Fruit fly (Drosophila melanogaster): Measurements from ENCODE around the gene CG5116.
A peak's percentile ranks its signal among the peaks of the same experiment; 100 is the strongest.

CG5116 gene

DNA sequence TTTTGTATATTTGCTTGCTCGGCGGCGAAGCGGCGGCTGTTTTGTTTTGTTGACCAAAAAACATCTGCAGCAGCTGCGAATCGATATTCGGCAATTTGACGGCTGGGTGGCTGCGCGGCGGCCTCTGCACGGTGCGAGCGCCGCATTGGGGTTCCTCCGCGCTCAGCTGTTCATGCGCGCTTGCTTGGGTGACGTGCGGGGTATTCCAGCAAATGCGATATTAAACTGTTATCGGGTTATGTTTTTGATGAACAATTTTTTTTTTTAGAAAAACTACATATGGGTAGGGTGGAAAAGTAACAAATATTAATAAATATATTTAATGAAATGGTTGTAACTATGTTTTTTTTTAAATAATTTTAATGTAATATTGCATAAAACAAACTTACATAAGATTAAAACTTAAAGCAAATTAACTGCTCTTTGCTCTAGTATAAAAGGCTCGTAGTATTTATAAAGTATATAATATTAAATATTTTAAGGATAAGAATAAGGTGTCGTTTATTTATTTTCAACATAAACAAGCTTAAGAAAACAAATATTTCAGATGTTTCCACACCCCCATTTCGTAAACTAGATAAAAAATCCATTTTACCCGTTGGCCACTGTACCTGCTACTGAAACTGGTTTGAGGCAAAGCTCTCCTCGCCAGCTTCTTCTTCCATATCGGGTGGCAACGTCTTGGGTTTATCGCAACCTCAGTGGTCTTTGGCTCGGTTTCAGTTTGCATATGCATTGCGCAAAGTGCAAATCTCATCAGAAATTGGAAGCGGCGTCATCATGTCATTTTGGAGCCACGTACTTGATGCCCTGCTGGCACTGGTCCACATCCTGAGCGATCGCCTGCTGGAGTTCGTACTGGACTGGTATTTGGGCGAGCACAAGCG lies 8.1 kb downstream of the CG5116 start, which contains the start of the genes Gnpat and CG5112 (continued):
- TF ChIP-seq CG9797 (GFP tag; optimal IDR thresholded peaks at IDR 0.05) (peak; percentile 1), HHEX (GFP tag; optimal IDR thresholded peaks at IDR 0.05) (peak; percentile 36), CG10321 (GFP tag; IDR thresholded peaks at IDR 0.05) (no peak), abd-A (tag; optimal IDR thresholded peaks at IDR 0.05) (peak; percentile 6), CG18476 (GFP tag; optimal IDR thresholded peaks at IDR 0.05) (peak; percentile 33), oc (tag; optimal IDR thresholded peaks at IDR 0.05) (no peak), usp (GFP tag; optimal IDR thresholded peaks at IDR 0.05) (no peak), CG1233 (GFP tag; optimal IDR thresholded peaks at IDR 0.05) (no peak), wek (GFP tag; optimal IDR thresholded peaks at IDR 0.05) (peak; percentile 100), CG17802 (tag; optimal IDR thresholded peaks at IDR 0.05) (peak; percentile 72), Rx (GFP tag; IDR thresholded peaks at IDR 0.05) (peak; percentile 55), nau (GFP tag; optimal IDR thresholded peaks at IDR 0.05) (peak; percentile 48), Abd-B (GFP tag; optimal IDR thresholded peaks at IDR 0.05) (peak; percentile 36), onecut (GFP tag; IDR thresholded peaks at IDR 0.05) (peak; percentile 99), hkb (optimal IDR thresholded peaks at IDR 0.05) (no peak), hkb (GFP tag; IDR thresholded peaks at IDR 0.05) (peak; percentile 11; the same call in 1 of the 2 replicates), Rfx (GFP tag; IDR thresholded peaks at IDR 0.05) (peak; percentile 91), NK7.1 (GFP tag; optimal IDR thresholded peaks at IDR 0.05) (peak; percentile 9), fd64A (GFP tag; optimal IDR thresholded peaks at IDR 0.05) (no peak), CG1647 (GFP tag; optimal IDR thresholded peaks at IDR 0.05) (peak; percentile 30), CG4820 (GFP tag; optimal IDR thresholded peaks at IDR 0.05) (peak; percentile 27), Sox102F (GFP tag; optimal IDR thresholded peaks at IDR 0.05) (peak; percentile 35), Adf1 (GFP tag; IDR thresholded peaks at IDR 0.05) (peak; percentile 66), CG1529 (GFP tag; optimal IDR thresholded peaks at IDR 0.05) (no peak), Poxn (GFP tag; IDR thresholded peaks at IDR 0.05) (0 out of 2 replicates have a peak, but pooled peaks have one; percentile 16), BEAF-32 (GFP tag; optimal IDR thresholded peaks at IDR 0.05) (peak; percentile 65), ems (GFP tag; optimal IDR thresholded peaks at IDR 0.05) (peak; percentile 67), E2f2 (GFP tag; IDR thresholded peaks at IDR 0.05) (peak; percentile 44), CG6791 (GFP tag; IDR thresholded peaks at IDR 0.05; ENCODE audit: partially characterized antibody) (peak; percentile 80), CG11398 (GFP tag; optimal IDR thresholded peaks at IDR 0.05) (no peak), stwl (tag; optimal IDR thresholded peaks at IDR 0.05) (peak; percentile 80), otp (GFP tag; IDR thresholded peaks at IDR 0.05) (peak; percentile 58; the same call in 2 of the 3 replicates), PHDP (tag; optimal IDR thresholded peaks at IDR 0.05) (peak; percentile 58), Eip74EF (GFP tag; optimal IDR thresholded peaks at IDR 0.05) (no peak), CG12769 (tag; optimal IDR thresholded peaks at IDR 0.05) (peak; percentile 50), gro (GFP tag; optimal IDR thresholded peaks at IDR 0.05) (peak; percentile 74), CG6813 (GFP tag; optimal IDR thresholded peaks at IDR 0.05) (peak; percentile 55), CG4404 (GFP tag; IDR thresholded peaks at IDR 0.05) (peak; percentile 63), twi (tag; optimal IDR thresholded peaks at IDR 0.05) (peak; percentile 10), Xbp1 (GFP tag; optimal IDR thresholded peaks at IDR 0.05) (peak; percentile 72), CG11093 (GFP tag; IDR thresholded peaks at IDR 0.05) (peak; percentile 30; the same call in 2 of the 3 replicates), HLH54F (GFP tag; optimal IDR thresholded peaks at IDR 0.05) (peak; percentile 61), pita (GFP tag; optimal IDR thresholded peaks at IDR 0.05) (no peak), Sox100B (GFP tag; optimal IDR thresholded peaks at IDR 0.05) (peak; percentile 34), bbx (GFP tag; IDR thresholded peaks at IDR 0.05; ENCODE audit: partially characterized antibody) (peak; percentile 74), Hsf (GFP tag; optimal IDR thresholded peaks at IDR 0.05) (peak; percentile 57), HmgD (GFP tag; optimal IDR thresholded peaks at IDR 0.05) (peak; percentile 74), Dref (GFP tag; IDR thresholded peaks at IDR 0.05) (peak; percentile 62)

All from whole organism, embryonic.